Fruit fly (Drosophila melanogaster) whole organism, wandering third instar larva: ENCODE measurements around the gene Acp65Aa.
"Not testable (repeated sequence)": the region's sequence is repeated elsewhere in the genome, so short reads cannot be mapped to it uniquely, and the experiment has no call there.

Experiments used
- Abd-B ChIP-seq: fragments of >200 bp; optimal IDR thresholded peaks from 2 replicates; lab custom pipeline; 2017; ENCODE audit warnings: missing biosample characterization, missing genetic modification characterization
- CG32264 ChIP-seq: fragments of 200-800 bp; sonication (Bioruptor generic); optimal IDR thresholded peaks from 2 replicates; lab custom pipeline; 2016; ENCODE audit warnings: missing biosample characterization, missing genetic modification characterization
- CG9705 ChIP-seq: fragments of 200-800 bp; sonication (Bioruptor generic); optimal IDR thresholded peaks from 2 replicates; lab custom pipeline; 2018; ENCODE audit warnings: missing biosample characterization, mild to moderate bottlenecking, missing genetic modification characterization
- Dfd ChIP-seq: fragments of >200 bp; optimal IDR thresholded peaks from 2 replicates; lab custom pipeline; 2017; ENCODE audit warnings: missing biosample characterization, missing genetic modification characterization
- Dif ChIP-seq: fragments of 200-275, 200-300 bp; sonication (Bioruptor generic); optimal IDR thresholded peaks from 2 replicates; lab custom pipeline; 2018; ENCODE audit warnings: missing biosample characterization, missing genetic modification characterization; ENCODE audit not compliant: partially characterized antibody
- Hnf4 ChIP-seq: fragments of 200-800 bp; sonication (Bioruptor generic); optimal IDR thresholded peaks from 2 replicates; lab custom pipeline; 2016; ENCODE audit warnings: missing biosample characterization, mild to moderate bottlenecking, missing genetic modification characterization
- Hr78 ChIP-seq: fragments of >200 bp; optimal IDR thresholded peaks from 2 replicates; lab custom pipeline; 2017; ENCODE audit warnings: missing biosample characterization, missing genetic modification characterization
- Hr83 ChIP-seq: fragments of 200-300 bp; sonication (Bioruptor generic); optimal IDR thresholded peaks from 2 replicates; lab custom pipeline; 2016; ENCODE audit warnings: missing biosample characterization, mild to moderate bottlenecking, missing genetic modification characterization, moderate library complexity; ENCODE audit not compliant: poor library complexity, severe bottlenecking
- Jra ChIP-seq: sonication (Bioruptor generic); optimal IDR thresholded peaks from 2 replicates; lab custom pipeline; 2016; ENCODE audit warnings: missing biosample characterization, missing genetic modification characterization
- Mio ChIP-seq: sonication (Bioruptor generic); optimal IDR thresholded peaks from 2 replicates; lab custom pipeline; 2016; ENCODE audit warnings: missing biosample characterization, missing genetic modification characterization
- Myc ChIP-seq: fragments of >200 bp; optimal IDR thresholded peaks from 2 replicates; lab custom pipeline; 2017
- N ChIP-seq: fragments of >200 bp; optimal IDR thresholded peaks from 2 replicates; lab custom pipeline; 2018; ENCODE audit warnings: missing biosample characterization, missing external identifiers, missing genetic modification characterization
- OdsH ChIP-seq: fragments of 200-800 bp; sonication (Bioruptor generic); optimal IDR thresholded peaks from 2 replicates; lab custom pipeline; 2016; ENCODE audit warnings: missing biosample characterization, mild to moderate bottlenecking, missing genetic modification characterization
- Rel ChIP-seq, 2 experiments: fragments of 200-800 bp; sonication (Bioruptor generic) in 1 of 2; optimal IDR thresholded peaks; 2 replicates in 1 of 2; 3 replicates in 1 of 2; lab custom pipeline; 2016 to 2019; ENCODE audit warnings: mild to moderate bottlenecking in 2 of 2, missing biosample characterization in 2 of 2, missing genetic modification characterization in 2 of 2, moderate library complexity in 1 of 2
- Sp1 ChIP-seq: fragments of 200-800 bp; sonication (Bioruptor generic); optimal IDR thresholded peaks from 3 replicates; lab custom pipeline; 2019; ENCODE audit warnings: missing biosample characterization, mild to moderate bottlenecking, missing genetic modification characterization, moderate library complexity
- Vsx2 ChIP-seq: fragments of 200-300, 225-300 bp; sonication (Bioruptor generic); optimal IDR thresholded peaks from 2 replicates; lab custom pipeline; 2018; ENCODE audit warnings: missing biosample characterization, missing genetic modification characterization; ENCODE audit not compliant: partially characterized antibody
- br ChIP-seq: fragments of 200-800 bp; sonication (Bioruptor generic); optimal IDR thresholded peaks from 2 replicates; lab custom pipeline; 2016; ENCODE audit warnings: missing biosample characterization, missing genetic modification characterization
- brk ChIP-seq: fragments of 200-800 bp; sonication (Bioruptor generic); optimal IDR thresholded peaks from 2 replicates; lab custom pipeline; 2016; ENCODE audit warnings: missing biosample characterization, mild to moderate bottlenecking, missing genetic modification characterization
- dl ChIP-seq, 2 experiments: fragments of 175-275, 200-275 bp in 1 of 2; fragments of 200-275 bp in 1 of 2; sonication (Bioruptor generic); optimal IDR thresholded peaks; lab custom pipeline; 2018; ENCODE audit warnings: mild to moderate bottlenecking in 2 of 2, missing biosample characterization in 2 of 2, missing genetic modification characterization in 2 of 2, moderate library complexity in 2 of 2; ENCODE audit not compliant: partially characterized antibody in 2 of 2, insufficient read depth in 1 of 2
- dmrt93B ChIP-seq: fragments of 200-800 bp; sonication (Bioruptor generic); optimal IDR thresholded peaks from 2 replicates; lab custom pipeline; 2018; ENCODE audit warnings: missing biosample characterization, mild to moderate bottlenecking, missing genetic modification characterization
- ey ChIP-seq: fragments of 200-800 bp; sonication (Bioruptor generic); optimal IDR thresholded peaks from 2 replicates; lab custom pipeline; 2016; ENCODE audit warnings: missing biosample characterization, missing genetic modification characterization
- foxo ChIP-seq, 2 experiments: fragments of 200-800 bp; sonication (Bioruptor generic); optimal IDR thresholded peaks; 2 replicates in 1 of 2; 3 replicates in 1 of 2; lab custom pipeline; 2016 to 2017; ENCODE audit warnings: missing biosample characterization in 2 of 2, missing genetic modification characterization in 2 of 2
- fru ChIP-seq: fragments of 200-800 bp; sonication (Bioruptor generic); optimal IDR thresholded peaks from 3 replicates; lab custom pipeline; 2016; ENCODE audit warnings: missing biosample characterization, mild to moderate bottlenecking, missing genetic modification characterization
- h ChIP-seq: fragments of 200-800 bp; sonication (Bioruptor generic); optimal IDR thresholded peaks from 3 replicates; lab custom pipeline; 2016; ENCODE audit warnings: missing biosample characterization, mild to moderate bottlenecking, missing genetic modification characterization
- jim ChIP-seq: fragments of 175-275, 200-325 bp; sonication (Bioruptor generic); optimal IDR thresholded peaks from 2 replicates; lab custom pipeline; 2016; ENCODE audit warnings: missing biosample characterization, mild to moderate bottlenecking, missing genetic modification characterization
- lola ChIP-seq: fragments of >200 bp; optimal IDR thresholded peaks from 2 replicates; lab custom pipeline; 2017; ENCODE audit warnings: missing biosample characterization, missing genetic modification characterization
- pan ChIP-seq: fragments of >200 bp; optimal IDR thresholded peaks from 2 replicates; lab custom pipeline; 2017
- psq ChIP-seq: fragments of 200-800 bp; sonication (Bioruptor generic); optimal IDR thresholded peaks from 3 replicates; lab custom pipeline; 2017; ENCODE audit warnings: missing biosample characterization, mild to moderate bottlenecking, missing genetic modification characterization, moderate library complexity
- rgr ChIP-seq: fragments of 200-800 bp; sonication (Bioruptor generic); optimal IDR thresholded peaks from 3 replicates; lab custom pipeline; 2016; ENCODE audit warnings: missing biosample characterization, mild to moderate bottlenecking, missing genetic modification characterization
- sage ChIP-seq: fragments of 200-800 bp; sonication (Bioruptor generic); optimal IDR thresholded peaks from 2 replicates; lab custom pipeline; 2016; ENCODE audit warnings: missing biosample characterization, mild to moderate bottlenecking, missing genetic modification characterization
- sv ChIP-seq: fragments of 200-800 bp; sonication (Bioruptor generic); optimal IDR thresholded peaks from 3 replicates; lab custom pipeline; 2016; ENCODE audit warnings: missing biosample characterization, missing genetic modification characterization
- tai ChIP-seq: sonication (Bioruptor generic); optimal IDR thresholded peaks from 2 replicates; lab custom pipeline; 2016; ENCODE audit warnings: missing biosample characterization, missing genetic modification characterization
- usp ChIP-seq: fragments of >200 bp; optimal IDR thresholded peaks from 2 replicates; lab custom pipeline; 2017; ENCODE audit warnings: missing biosample characterization, missing genetic modification characterization

Gene Acp65Aa

DNA sequence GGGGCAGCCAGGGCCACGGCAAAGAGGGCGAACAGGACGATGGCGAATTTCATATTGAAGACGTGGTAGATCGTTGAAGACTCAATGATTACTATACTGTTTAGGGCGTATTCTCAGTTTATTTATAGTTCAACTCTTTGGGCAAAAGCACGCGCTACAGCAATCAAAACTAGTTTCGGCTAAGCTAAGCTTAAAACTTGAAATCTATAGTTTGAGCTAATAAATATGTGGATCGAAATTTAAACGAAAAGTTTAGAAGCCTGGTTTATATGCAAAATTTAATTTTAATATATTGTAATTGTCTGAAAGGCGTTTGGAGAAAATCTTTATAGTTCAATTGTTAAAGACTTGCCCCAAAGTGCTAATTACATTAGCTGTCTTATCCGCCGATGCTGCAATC lies 4.7 kb downstream of the Acp65Aa start, which contains the start of gene Cpr65Ax1:
Gene Cpr65Ax1 (minus strand): TSS at position 101 of the 400 bp plus-strand sequence.
- not testable (repeated sequence) for TF ChIP-seq Dfd; pan (lab: Kevin White, UChicago); dl (GFP tag; optimal IDR thresholded peaks at IDR 0.05; lab: Kevin White, UChicago; ENCODE audit: insufficient read depth in 1 of 2, partially characterized antibody in 2 of 2)

DNA sequence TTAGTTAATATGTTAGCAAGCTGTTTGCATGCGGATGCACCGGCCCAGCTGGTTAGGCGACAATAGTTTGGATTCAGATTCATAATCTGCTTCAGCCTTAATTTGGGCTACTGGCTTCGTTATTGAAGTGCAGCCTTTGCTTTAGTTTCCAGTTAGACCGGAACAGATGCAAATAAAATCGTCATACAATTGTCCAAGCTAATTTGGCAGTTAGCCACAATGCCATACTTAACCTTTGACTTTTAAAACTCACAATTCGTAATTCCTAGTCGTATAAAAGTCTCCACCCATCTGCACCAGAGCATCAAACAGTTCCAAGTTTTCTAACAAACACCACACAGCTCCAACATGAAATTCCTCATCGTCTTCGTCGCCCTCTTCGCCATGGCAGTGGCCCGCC lies 6.2 kb downstream of the Acp65Aa start, which contains the start of gene Lcp65Ab2:
Gene Lcp65Ab2 (plus strand): TSS at position 301 of the 400 bp plus-strand sequence.
- not testable (repeated sequence) for TF ChIP-seq sv; CG9705 (GFP tag; lab: Kevin White, UChicago); Hnf4 (GFP tag; lab: Kevin White, UChicago)

DNA sequence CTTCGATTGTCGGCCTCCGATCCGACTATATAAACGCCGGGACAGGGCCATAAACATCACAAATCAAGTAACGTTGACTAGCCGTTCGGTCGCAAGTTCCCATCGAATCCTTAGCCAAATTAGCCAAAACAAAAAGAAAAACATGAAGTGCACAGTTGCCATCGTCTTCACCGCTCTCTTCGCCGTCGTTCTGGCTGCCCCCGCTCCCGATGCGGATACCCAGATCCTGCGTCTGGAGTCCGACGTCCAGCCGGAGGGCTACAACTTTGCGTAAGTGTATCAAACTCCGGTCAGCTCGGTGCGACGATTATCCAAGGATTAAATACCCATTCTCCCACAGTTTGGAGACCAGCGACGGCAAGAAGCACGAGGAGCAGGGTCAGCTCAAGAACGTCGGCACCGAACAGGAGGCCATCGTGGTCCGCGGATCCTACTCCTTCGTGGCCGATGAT lies 7.8 kb downstream of the Acp65Aa start, which contains the start of gene Lcp65Ac:
Gene Lcp65Ac (plus strand): TSS at position 51 of the 452 bp plus-strand sequence.
- TF ChIP-seq foxo (GFP tag; optimal IDR thresholded peaks at IDR 0.05; lab: Kevin White, UChicago) (no peak), tai (no peak), fru (GFP tag; lab: Kevin White, UChicago) (no peak), Sp1 (GFP tag; lab: Kevin White, UChicago) (no peak), Abd-B (GFP tag; lab: Kevin White, UChicago) (no peak), sage (GFP tag; lab: Kevin White, UChicago) (no peak), Jra (GFP tag; lab: Kevin White, UChicago) (no peak), usp (GFP tag; lab: Kevin White, UChicago) (no peak), OdsH (GFP tag; lab: Kevin White, UChicago) (no peak), br (GFP tag; lab: Kevin White, UChicago) (no peak), Rel (GFP tag; optimal IDR thresholded peaks at IDR 0.05; lab: Kevin White, UChicago) (no peak), Rel (tag; optimal IDR thresholded peaks at IDR 0.05; lab: Kevin White, UChicago) (no peak), CG32264 (GFP tag; lab: Kevin White, UChicago) (no peak), Dif (no peak), Myc (lab: Kevin White, UChicago) (no peak)

DNA sequence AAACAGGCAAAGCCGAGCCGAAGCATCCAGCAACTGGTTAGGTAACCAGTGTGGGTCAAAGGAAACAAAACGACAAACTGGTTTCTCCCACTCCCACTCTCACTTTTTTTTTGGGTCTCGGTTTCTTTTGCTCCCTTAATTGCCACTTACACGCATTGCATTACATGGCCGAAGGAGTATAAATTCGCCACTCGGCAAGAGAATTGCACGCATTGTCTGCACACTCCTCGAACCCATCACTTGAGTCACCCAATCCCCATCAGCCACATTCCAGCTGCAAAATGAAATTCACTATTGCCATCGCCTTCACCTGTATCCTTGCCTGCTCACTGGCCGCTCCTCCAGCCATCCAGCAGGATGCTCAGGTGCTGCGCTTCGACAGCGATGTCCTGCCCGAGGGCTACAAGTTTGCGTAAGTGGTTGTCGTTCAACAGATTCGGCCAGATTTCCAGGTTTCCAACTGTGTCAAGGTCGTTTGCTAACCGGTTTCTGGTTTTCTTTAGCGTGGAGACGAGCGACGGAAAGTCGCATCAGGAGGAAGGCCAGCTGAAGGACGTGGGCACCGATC lies 9.3 kb downstream of the Acp65Aa start, which contains the start of gene Lcp65Ad:
Gene Lcp65Ad (plus strand): TSS at position 208 of the 568 bp plus-strand sequence.
- TF ChIP-seq ey (GFP tag; lab: Kevin White, UChicago) = no peak
- no peak for TF ChIP-seq Jra (GFP tag; lab: Kevin White, UChicago)
- TF ChIP-seq Hr78 = no peak
- TF ChIP-seq lola = no peak
- TF ChIP-seq jim (GFP tag; lab: Kevin White, UChicago) = no peak
- no peak for TF ChIP-seq Hnf4 (GFP tag; lab: Kevin White, UChicago)
- TF ChIP-seq Mio (GFP tag; lab: Kevin White, UChicago) = no peak
- no peak for TF ChIP-seq dmrt93B (GFP tag; lab: Kevin White, UChicago)
- no peak for TF ChIP-seq CG9705 (GFP tag; lab: Kevin White, UChicago)
- no peak for TF ChIP-seq h (GFP tag; lab: Kevin White, UChicago)
- TF ChIP-seq, all 38 proteins: peak for 0

DNA sequence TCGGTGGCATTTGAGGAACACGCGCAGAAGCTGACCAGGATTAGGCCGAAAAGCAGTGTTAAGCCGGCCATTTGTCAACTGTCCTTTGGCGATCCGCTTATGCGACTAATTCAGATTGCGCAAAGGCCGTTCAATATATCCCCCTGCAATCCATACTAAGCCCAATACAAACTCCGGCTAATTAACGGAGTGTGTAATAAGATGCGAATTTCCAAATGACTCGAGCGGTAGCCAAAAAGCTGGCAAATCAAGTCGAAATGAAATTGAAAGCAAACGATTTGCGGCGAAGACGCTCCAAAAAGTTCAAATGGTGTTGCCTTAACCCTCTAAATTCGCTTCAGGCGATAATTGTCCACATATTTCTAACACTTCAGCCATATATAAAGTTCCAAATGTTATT lies 10.2 kb downstream of the Acp65Aa start, which contains the start of gene Cpr65Aw:
Gene Cpr65Aw (minus strand): TSS at position 101 of the 400 bp plus-strand sequence.
- no peak for TF ChIP-seq N (GFP tag; lab: Kevin White, UChicago)

DNA sequence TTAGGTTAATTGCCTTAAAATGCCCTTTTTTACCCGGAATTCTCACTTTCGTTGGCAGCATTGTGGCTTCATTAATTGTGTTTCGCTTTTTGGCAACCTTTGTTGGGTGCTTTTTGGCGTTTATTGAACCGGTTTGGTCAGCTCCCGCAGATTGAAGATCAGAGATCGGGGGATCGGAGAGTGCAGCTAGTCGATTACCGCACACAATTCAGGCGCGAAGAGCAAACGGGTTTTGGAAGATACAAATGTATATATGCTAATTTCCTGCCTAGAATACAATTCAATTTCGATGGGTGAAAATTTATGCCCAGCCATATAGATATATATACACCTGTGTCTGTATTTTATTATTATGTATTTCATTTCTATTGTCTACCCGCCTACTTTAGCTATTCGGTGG lies 11.0 kb downstream of the Acp65Aa start:
- no peak for TF ChIP-seq Hr83 (GFP tag; lab: Kevin White, UChicago)
- TF ChIP-seq jim (GFP tag; lab: Kevin White, UChicago) = no peak
- TF ChIP-seq psq (GFP tag; lab: Kevin White, UChicago) = no peak
- peak; percentile 15 for TF ChIP-seq Dif
- no peak for TF ChIP-seq Dfd
- peak; percentile 63 for TF ChIP-seq Vsx2
- TF ChIP-seq lola = no peak
- no peak for TF ChIP-seq Sp1 (GFP tag; lab: Kevin White, UChicago)
- no peak for TF ChIP-seq brk (GFP tag; lab: Kevin White, UChicago)
- TF ChIP-seq pan (lab: Kevin White, UChicago) = no peak
- TF ChIP-seq rgr (GFP tag; lab: Kevin White, UChicago) = no peak
